Fruit fly (Drosophila melanogaster): ENCODE measurements around the gene Arfrp1.

Arfrp1 gene

DNA sequence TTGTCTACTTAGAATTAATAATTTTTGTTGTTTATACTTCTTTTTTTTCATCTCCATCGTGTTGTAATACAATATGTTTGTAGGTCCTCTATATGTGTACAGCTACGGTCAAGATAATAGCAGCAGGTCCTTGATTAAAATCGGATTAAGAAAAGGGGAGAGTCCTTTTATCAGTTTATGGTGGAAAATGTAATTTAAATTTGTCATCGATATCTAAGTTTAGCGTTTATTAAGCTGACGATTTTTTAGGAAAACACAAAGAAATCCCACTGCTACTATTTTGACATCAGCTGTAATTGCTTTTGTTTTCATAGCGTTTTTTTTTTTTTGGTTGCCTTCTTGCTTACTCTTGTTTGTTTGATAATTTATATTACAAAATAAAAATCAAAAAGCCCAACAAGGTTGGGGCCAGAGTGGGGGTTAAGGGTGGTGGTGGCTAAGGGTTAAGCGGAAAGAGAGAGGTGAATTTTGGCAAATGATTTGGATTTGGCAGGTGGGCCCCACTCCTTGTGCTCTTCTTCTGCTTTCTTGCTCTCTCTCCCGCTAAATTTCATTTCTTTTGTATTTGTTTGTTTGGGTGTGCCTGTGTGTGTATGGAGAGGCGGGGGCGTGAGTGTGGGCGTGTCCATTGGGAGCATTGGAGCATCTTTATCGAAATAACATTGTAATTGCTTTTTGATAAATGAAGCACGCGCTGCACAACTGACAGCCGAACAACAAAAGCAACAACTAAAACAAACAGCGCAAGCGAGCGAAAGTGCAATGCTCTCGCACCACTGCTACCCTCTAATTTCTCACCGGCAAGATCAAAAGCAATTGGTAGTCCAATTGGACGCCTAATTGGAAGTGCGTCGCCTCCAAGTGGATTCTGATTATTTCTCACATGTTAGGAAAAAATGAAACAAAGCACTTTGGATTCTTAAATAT, 14.2 kb downstream of the Arfrp1 start (continued):
- no peak for TF ChIP-seq CG1832 (GFP tag; optimal IDR thresholded peaks at IDR 0.05)
- TF ChIP-seq Hmr (GFP tag; optimal IDR thresholded peaks at IDR 0.05), result peak; percentile 24
- TF ChIP-seq gcm (GFP tag; optimal IDR thresholded peaks at IDR 0.05), result peak; percentile 7
- peak; percentile 62 for TF ChIP-seq CG18262 (tag; optimal IDR thresholded peaks at IDR 0.05)
- TF ChIP-seq usp (GFP tag; optimal IDR thresholded peaks at IDR 0.05), result no peak
- TF ChIP-seq CG2202 (tag; optimal IDR thresholded peaks at IDR 0.05), result no peak
- TF ChIP-seq Mad (GFP tag; optimal IDR thresholded peaks at IDR 0.05), result peak; percentile 12
- TF ChIP-seq Aef1 (GFP tag; IDR thresholded peaks at IDR 0.05), result peak; percentile 16; the same call in 1 of the 3 replicates
- no peak for TF ChIP-seq CG16779 (GFP tag; IDR thresholded peaks at IDR 0.05)
- TF ChIP-seq CG8359 (GFP tag; optimal IDR thresholded peaks at IDR 0.05; ENCODE audit: borderline replicate concordance), result peak; percentile 18
- TF ChIP-seq dati (GFP tag; IDR thresholded peaks at IDR 0.05), result no peak
- TF ChIP-seq abd-A (tag; optimal IDR thresholded peaks at IDR 0.05), result no peak
- TF ChIP-seq CG6254 (GFP tag; optimal IDR thresholded peaks at IDR 0.05), result peak; percentile 19
- TF ChIP-seq CG7786 (GFP tag; optimal IDR thresholded peaks at IDR 0.05), result peak; percentile 9
- TF ChIP-seq CG12769 (tag; optimal IDR thresholded peaks at IDR 0.05), result no peak
- no peak for TF ChIP-seq CG33557 (GFP tag; optimal IDR thresholded peaks at IDR 0.05)
- no peak for TF ChIP-seq fd102C (GFP tag; optimal IDR thresholded peaks at IDR 0.05)
- peak; percentile 11 for TF ChIP-seq dmrt11E (tag; optimal IDR thresholded peaks at IDR 0.05)
- TF ChIP-seq fd3F (GFP tag; optimal IDR thresholded peaks at IDR 0.05), result no peak
- TF ChIP-seq CG11560 (tag; IDR thresholded peaks at IDR 0.05), result no peak
- TF ChIP-seq Bgb (GFP tag; IDR thresholded peaks at IDR 0.05; ENCODE audit: partially characterized antibody), result 0 out of 2 replicates have a peak, but pooled peaks have one; percentile 9
- TF ChIP-seq Poxn (GFP tag; IDR thresholded peaks at IDR 0.05), result no peak
- TF ChIP-seq Rx (GFP tag; IDR thresholded peaks at IDR 0.05), result no peak
- TF ChIP-seq gsb (GFP tag; IDR thresholded peaks at IDR 0.05), result no peak
- TF ChIP-seq sim (GFP tag; IDR thresholded peaks at IDR 0.05), result no peak
- TF ChIP-seq CG14014 (GFP tag; IDR thresholded peaks at IDR 0.05), result peak; percentile 47
- TF ChIP-seq h (optimal IDR thresholded peaks at IDR 0.05), result no peak
- TF ChIP-seq CG12942 (GFP tag; optimal IDR thresholded peaks at IDR 0.05), result no peak
- peak; percentile 53 for TF ChIP-seq Oli (tag; optimal IDR thresholded peaks at IDR 0.05)
- no peak for TF ChIP-seq mld (GFP tag; IDR thresholded peaks at IDR 0.05; ENCODE audit: partially characterized antibody)
- peak; percentile 55 for TF ChIP-seq CG10979 (tag; optimal IDR thresholded peaks at IDR 0.05)
- TF ChIP-seq onecut (GFP tag; IDR thresholded peaks at IDR 0.05), result no peak
- TF ChIP-seq Six4 (GFP tag; optimal IDR thresholded peaks at IDR 0.05), result peak; percentile 32
- TF ChIP-seq pfk (GFP tag; optimal IDR thresholded peaks at IDR 0.05), result no peak
- peak; percentile 28 for TF ChIP-seq tio (GFP tag; optimal IDR thresholded peaks at IDR 0.05)
- no peak for TF ChIP-seq CG10654 (GFP tag; optimal IDR thresholded peaks at IDR 0.05)
- TF ChIP-seq hkb (optimal IDR thresholded peaks at IDR 0.05), result no peak
- peak; percentile 39; the same call in 1 of the 2 replicates for TF ChIP-seq hkb (GFP tag; IDR thresholded peaks at IDR 0.05)
- TF ChIP-seq Dek (tag; optimal IDR thresholded peaks at IDR 0.05), result no peak
- TF ChIP-seq CG2116 (GFP tag; optimal IDR thresholded peaks at IDR 0.05), result peak; percentile 19
- peak; percentile 5 for TF ChIP-seq CG18619 (GFP tag; optimal IDR thresholded peaks at IDR 0.05)
- TF ChIP-seq CG13624 (GFP tag; optimal IDR thresholded peaks at IDR 0.05), result peak; percentile 14
- peak; percentile 1 for TF ChIP-seq trem (tag; optimal IDR thresholded peaks at IDR 0.05)
- TF ChIP-seq ERR (GFP tag; optimal IDR thresholded peaks at IDR 0.05), result no peak
- no peak for TF ChIP-seq ewg (GFP tag; optimal IDR thresholded peaks at IDR 0.05)
- TF ChIP-seq CG30431 (GFP tag; optimal IDR thresholded peaks at IDR 0.05), result no peak
- no peak for TF ChIP-seq bbx (GFP tag; IDR thresholded peaks at IDR 0.05; ENCODE audit: partially characterized antibody)
- no peak for TF ChIP-seq CG18011 (GFP tag; optimal IDR thresholded peaks at IDR 0.05)
- peak; percentile 14 for TF ChIP-seq CG15011 (GFP tag; optimal IDR thresholded peaks at IDR 0.05)

Data from whole organism, embryonic.